Worm (Caenorhabditis elegans): ENCODE measurements around the gene srx-50.

The srx-50 gene

DNA sequence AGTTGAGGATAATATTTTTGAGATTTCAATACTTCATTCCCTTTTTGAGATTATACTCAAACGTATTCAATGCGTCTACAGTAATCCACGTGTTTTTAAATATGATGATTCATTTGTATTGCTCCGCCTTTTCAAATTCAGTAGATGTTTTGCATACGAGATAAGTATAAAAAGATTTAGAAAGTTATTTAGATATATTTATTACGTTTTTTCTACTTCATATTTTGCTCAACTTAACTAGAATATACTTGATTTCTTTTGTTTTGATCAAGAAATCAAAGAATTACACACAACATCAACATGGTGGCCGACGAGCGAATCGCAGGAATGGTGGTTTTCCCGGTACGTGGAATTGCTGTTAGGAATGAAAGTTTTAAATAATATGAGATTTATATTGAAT is at the start of gene srx-50:
TSS of gene srx-50 (plus strand) at position 301 of the 400 bp plus-strand sequence.
- TF ChIP-seq unc-62 (GFP tag; optimal IDR thresholded peaks at IDR 0.05) = no peak

DNA sequence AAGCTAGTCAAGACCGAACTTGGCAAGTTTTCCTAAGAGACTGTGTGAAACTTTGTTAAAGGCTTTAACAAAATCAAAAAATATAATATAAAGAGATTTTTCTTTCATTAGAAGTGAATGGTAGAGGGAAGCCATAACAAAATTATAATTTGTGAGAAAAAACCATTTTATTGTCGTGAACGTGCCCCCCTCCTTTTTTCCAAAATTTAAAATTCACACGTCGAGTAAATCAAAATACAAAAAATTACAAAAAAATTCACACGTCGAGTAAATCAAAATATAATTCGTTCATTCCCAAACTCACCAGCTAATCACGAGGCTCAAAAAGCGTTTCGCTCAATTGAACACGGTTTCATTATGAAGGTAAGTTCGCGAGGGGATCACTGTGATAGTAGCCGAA is 48.2 kb upstream of the srx-50 start, which contains the start of gene C25A8.2:
TSS of gene C25A8.2 (plus strand) at position 301 of the 400 bp plus-strand sequence.
- no peak for TF ChIP-seq unc-62 (GFP tag; optimal IDR thresholded peaks at IDR 0.05)

DNA sequence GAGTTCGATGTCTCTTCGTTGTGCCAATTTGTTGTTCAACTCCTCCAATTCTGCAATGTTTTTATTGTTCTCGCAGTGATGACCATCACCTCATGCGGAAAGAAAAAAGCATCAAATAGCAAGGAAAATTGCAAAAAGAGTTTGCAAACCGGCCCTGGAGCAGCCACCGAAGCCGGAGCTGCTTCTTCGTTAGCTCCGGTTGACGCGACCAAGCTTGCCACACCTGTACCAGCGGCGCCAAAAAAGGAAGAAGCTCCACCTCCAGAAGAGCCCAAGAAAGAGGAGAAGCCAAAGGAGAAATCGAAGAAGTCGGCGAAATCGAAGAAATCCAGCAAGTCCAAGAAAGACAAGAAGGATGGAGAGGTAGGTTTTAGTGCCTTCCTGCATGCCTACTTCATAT is 47.6 kb upstream of the srx-50 start:
- no peak for TF ChIP-seq unc-62 (GFP tag; optimal IDR thresholded peaks at IDR 0.05)

DNA sequence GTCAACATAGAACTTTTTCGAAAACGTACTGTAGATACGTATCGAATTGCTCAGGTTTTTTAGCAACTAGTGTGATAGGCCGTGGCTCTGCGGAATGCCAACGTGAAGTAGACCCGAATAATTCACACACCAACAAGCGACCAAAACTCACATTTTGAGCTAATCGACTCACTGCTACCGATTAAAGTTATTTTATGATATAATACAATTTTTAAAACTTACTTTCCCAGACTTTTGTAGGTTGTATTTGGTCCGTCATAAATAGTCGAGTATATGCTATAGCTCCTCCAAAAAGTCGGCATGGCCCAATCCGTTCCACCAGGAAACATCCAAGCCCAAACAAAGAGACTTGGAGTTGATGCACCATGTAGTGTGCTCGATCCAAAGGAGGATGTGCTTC is 46.9 kb upstream of the srx-50 start, which contains the start of gene C25A8.1:
TSS of gene C25A8.1 (plus strand) at position 301 of the 400 bp plus-strand sequence.
- no peak for TF ChIP-seq unc-62 (GFP tag; optimal IDR thresholded peaks at IDR 0.05)

DNA sequence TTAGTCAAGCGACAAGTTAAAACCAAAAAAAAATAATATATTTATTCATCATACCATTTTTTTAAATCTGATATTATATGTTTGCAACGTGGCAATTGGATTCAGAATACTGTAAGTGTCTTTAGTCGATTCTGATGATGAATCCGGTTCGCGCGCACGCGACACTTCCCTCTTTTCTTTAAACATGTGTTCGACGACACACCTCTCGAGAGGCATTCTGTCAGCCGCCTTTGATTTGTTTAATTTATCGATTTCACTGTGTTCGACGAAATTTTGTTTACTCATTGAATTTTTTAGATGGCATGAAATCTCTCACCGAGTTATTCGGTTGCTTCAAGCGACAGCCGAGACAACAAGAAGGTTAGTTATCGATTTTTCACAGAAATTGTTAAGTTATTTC is 46.0 kb upstream of the srx-50 start, which contains the start of gene trxr-1:
TSS of gene trxr-1 (plus strand) at position 227 of the 400 bp plus-strand sequence.
- no peak for TF ChIP-seq unc-62 (GFP tag; optimal IDR thresholded peaks at IDR 0.05)

DNA sequence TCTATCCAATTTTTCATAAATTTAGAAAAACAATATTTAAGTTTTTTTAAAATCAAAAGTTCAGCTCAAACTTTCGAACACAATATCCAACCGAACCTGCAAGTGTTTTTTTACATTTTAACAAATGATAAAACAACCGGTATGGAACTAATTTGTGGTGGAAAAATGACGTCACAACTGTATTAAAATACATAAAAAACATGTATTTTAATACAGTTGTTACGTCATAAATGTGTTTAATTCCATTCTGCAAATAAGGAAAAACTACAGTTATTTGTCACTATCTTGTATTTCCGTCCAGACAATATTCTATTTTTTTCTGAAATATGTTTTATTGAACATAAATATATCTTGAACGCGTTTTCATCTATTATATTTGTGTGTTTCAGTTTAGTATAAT is 45.6 kb upstream of the srx-50 start:
- no peak for TF ChIP-seq unc-62 (GFP tag; optimal IDR thresholded peaks at IDR 0.05)

DNA sequence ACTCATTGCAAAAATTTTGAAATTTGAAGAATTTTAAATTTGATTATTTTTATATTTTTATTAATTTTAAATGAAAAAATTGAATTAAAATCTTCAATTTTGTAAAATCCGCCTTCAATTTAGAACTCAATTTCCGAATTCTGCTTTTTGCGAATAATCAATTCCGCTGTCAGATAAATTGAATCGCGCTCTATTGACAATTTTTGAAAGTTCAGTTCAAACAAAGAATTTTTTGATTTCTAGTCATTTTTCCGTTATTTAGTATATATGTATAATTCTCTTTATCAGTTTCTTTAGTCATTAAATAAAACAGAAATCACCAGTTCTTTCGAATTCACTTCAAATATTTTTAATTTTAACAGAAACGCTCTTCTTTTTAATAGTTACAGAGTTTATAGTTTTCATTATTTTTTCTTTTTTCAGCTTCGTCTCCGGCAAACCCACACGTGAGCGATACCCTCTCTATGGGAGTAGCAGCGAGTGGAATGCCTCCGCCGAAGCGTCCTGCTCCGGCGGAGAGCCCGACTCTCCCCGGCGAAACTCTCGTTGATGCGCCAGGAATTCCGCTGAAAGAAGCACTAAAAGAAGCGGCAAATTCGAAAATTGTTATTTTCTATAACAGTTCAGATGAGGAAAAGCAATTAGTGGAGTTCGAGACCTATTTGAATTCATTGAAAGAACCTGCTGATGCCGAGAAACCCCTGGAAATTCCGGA is 44.9 kb upstream of the srx-50 start:
- no peak for TF ChIP-seq unc-62 (GFP tag; optimal IDR thresholded peaks at IDR 0.05)

DNA sequence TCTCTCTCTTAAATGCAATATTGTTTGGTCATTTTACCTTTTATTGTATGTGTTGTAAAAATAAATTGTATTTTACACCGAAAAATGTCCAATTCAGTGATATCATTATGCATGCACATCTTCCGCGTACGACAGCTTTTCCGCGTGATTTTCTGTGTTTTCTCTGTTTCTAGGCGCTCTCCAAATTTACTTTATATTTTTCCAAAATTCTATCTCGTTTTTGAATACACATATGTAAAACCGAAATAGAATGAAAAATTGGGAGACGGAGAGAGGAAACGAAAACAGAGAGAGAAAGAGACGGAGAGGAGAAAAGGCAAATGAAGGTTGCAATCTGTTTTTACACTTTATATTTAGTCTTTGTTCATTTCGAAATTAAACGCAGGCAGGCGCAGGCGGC is 41.3 kb upstream of the srx-50 start:
- TF ChIP-seq unc-62 (GFP tag; optimal IDR thresholded peaks at IDR 0.05) = no peak

DNA sequence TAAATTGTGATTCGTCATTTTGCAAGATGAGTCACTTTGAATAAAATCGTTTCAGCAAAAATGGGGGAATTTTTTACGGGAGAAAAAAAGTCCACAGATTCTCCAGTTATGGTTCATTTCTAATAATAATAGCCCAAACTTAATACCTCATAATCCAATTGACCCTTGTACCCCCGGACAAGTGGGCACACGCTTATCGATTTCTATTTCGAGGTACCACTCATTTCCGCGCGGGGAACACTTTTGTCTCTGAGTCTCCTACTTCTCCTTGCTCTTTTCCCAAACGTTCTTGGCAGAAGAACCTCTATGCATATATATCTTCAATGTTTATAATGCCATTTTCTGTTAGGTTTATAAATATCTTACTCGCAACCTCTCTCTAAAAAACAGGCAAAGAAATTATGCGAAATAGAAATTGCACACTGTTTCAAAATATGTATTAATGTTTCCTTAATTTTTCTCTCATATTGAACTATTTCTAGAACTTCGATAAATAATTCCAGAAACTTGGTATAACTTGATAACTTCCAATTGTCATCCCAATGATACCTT is 40.6 kb upstream of the srx-50 start, which contains the start of gene gldi-4:
TSS of gene gldi-4 (plus strand) at position 502 of the 552 bp plus-strand sequence.
- TF ChIP-seq unc-62 (GFP tag; optimal IDR thresholded peaks at IDR 0.05) = no peak

DNA sequence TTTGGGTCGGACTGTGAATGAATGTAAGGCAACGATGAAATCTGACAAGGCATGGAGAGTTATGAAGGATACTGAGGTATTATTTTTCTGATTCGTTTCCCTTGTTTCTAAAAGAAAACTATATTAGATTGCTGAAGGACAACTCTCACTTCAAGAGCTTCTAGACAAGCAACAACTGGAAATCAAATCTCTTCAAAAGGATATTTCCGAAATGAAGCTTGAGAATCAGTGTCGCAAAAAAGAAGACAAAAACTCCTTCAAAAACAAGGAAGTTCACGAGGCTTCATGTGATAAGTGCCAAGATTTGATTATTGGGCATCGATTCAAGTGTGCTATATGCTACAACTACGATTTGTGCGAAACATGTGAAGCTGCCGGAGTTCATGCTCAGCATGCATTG is 39.2 kb upstream of the srx-50 start:
- TF ChIP-seq unc-62 (GFP tag; optimal IDR thresholded peaks at IDR 0.05) = no peak

DNA sequence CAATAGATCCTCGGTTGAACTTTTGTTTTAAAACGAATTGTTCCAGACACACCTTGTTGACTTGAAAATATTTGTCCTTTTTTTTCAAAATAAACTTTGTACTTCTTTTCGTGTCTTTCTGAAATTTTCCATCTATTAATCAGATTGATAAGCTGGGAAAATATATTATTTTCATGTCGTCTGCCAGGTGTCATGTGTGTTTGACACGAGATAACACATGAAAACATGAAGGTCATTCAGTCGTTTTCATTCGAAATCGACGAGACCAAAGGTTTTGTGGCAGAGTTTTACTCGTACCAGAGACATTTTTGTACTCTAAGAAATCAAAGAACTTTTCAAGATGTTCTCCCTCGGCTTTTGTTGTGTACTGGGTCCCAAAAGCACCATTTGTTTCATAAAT is 37.1 kb upstream of the srx-50 start:
- TF ChIP-seq unc-62 (GFP tag; optimal IDR thresholded peaks at IDR 0.05) = no peak

DNA sequence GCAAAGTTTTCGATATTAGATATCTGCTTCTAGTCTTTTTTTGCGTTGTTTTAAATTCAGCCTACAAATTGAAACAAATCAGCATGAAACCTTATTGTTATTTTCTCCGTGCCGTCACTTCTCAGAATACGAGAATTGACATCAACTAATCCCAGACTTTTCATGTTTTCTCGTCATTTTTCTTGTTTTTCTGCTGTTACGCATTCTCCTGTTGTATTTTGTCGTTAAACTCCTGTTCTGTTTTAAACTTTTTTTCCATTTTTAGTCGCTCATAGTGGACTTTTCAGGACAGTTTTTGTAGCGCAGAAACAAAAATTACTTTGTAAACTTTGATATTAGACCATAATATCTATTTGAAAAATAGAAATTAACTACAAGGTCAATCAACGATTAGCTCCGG is 35.5 kb upstream of the srx-50 start:
- TF ChIP-seq unc-62 (GFP tag; optimal IDR thresholded peaks at IDR 0.05) = no peak

DNA sequence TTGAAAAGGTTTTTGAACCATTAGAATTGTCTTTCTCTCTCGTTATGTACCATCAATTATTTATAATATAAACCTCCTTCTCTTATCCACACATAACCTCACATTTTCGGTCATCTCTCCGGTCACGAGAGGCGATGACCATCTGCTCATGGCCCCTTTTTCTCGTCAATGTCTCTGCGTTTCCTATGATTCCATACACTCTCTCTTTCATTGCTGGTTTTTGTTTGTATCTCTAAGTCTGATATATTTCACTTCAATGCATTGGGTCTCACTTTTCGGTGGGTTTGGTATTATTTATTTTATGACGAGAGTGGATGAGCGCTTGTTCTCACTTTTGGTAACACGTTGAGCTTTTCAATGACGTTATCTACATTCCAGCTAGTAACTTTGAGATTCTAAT is 34.8 kb upstream of the srx-50 start:
- TF ChIP-seq unc-62 (GFP tag; optimal IDR thresholded peaks at IDR 0.05) = no peak

DNA sequence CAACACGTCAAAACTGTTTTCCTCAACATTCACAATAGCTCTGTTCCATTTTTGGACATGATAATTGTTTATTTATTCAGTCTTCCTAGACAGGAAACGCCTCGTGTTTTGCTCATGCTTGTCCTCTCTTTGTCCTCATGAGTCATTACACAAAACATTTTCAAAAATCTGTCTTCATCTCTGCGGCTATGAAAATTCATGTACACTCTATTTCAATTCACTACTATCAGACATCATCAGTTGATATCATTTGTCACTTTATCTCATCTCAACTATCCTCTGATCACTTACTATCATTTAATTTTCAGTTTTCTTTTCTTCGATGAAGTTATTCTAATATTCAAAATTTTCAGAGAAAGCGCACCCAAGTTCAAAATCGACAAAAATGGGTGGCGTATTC is 33.9 kb upstream of the srx-50 start, which contains the start of gene adah-1:
TSS of gene adah-1 (plus strand) at position 354 of the 400 bp plus-strand sequence.
- TF ChIP-seq unc-62 (GFP tag; optimal IDR thresholded peaks at IDR 0.05) = no peak

DNA sequence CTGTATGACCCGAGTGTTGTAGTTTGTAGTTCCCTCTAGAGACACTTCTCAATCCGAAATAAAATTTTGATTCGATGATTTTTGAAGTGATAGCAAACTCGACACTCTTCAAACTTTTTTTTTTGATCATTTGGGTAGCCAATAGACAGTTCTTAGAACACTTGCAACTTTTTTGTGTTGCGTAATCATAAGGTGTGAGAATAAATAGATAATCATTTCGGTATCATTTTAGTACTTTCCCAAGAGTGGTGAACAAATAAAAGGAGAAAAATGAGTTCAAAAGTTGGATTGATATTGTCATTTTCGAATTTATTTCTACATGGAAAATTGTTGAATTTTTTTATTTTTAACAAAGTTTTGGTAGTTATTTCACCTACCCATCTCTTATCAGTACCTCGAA is 32.9 kb upstream of the srx-50 start:
- TF ChIP-seq unc-62 (GFP tag; optimal IDR thresholded peaks at IDR 0.05) = no peak

DNA sequence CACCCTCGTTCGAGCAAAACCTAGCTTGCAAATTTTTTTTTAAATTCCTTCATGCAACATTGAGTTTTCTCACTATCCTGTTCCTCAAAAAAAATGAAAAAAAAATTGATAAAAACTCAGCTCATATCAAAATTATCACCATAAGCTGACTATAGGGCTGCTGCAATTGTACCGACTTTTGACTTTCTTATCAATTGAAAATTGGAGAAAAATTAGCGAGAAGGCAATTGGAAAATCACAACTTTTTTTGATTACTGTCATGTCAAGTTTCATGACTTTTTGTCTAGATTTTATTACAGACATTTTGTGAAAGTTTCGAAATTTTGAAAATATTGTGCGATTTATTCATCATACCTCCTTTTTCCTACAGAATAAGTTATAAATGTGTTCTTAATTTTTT is 31.9 kb upstream of the srx-50 start:
- TF ChIP-seq unc-62 (GFP tag; optimal IDR thresholded peaks at IDR 0.05) = no peak

DNA sequence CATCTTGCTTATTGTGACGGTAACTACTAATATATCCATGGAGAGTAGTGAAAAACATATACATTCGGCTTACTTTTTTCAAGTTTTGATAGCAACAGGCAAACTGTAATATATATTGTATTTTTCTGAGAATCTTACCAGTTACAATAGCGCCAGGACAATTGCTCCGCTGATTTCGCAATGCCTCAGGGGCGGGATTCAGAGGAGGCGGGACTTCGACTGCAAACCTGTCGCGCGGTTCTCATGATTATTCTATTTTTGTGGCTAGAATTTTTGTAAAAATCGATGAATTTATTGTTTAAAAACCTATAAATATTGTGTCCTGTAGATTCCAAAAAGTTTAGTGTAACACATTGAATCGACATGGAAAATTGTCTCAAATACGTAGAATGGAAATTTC is 26.8 kb upstream of the srx-50 start:
- TF ChIP-seq unc-62 (GFP tag; optimal IDR thresholded peaks at IDR 0.05) = no peak

All from whole organism, dauer.